Worm (Caenorhabditis elegans): ENCODE data around the gene F58E6.8.

DNA sequence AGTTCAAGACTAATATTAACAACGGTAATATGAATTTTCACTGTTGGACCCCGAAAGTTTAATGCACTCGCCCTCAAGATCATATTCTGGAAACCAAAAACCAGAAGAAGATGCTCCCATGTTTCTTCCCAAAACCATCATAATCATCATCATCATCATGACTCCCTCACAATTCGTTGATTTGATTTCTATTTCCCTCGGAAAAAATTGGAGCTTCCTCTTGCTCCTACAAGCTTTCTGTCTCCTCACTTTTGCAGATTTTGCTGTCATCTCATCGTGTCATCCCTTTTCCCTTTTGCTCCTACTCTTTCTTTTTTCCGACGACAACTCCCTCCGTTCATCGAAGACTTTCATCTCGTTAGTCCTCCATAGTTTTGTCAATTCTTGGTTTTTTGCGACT lies 16.3 kb upstream of the F58E6.8 start, which contains the start of gene F46B6.2:
- TF ChIP-seq lin-11 (tag; optimal IDR thresholded peaks at IDR 0.05): no peak
- TF ChIP-seq fos-1 (tag; optimal IDR thresholded peaks at IDR 0.05): no peak
- no peak for TF ChIP-seq unc-39 (tag; optimal IDR thresholded peaks at IDR 0.05)
- no peak for TF ChIP-seq zag-1 (tag; optimal IDR thresholded peaks at IDR 0.05)
- TF ChIP-seq sma-9 (GFP tag; optimal IDR thresholded peaks at IDR 0.05): no peak
- no peak for TF ChIP-seq sma-9 (tag; optimal IDR thresholded peaks at IDR 0.05)
- TF ChIP-seq ZK546.5 (tag; optimal IDR thresholded peaks at IDR 0.05): no peak
- TF ChIP-seq ama-1 (optimal IDR thresholded peaks at IDR 0.05): no peak
- TF ChIP-seq blmp-1 (tag; optimal IDR thresholded peaks at IDR 0.05; ENCODE audit: insufficient read depth): no peak
- no peak for TF ChIP-seq sem-4 (tag; optimal IDR thresholded peaks at IDR 0.05)
- no peak for TF ChIP-seq nhr-11 (tag; optimal IDR thresholded peaks at IDR 0.05)
- no peak for TF ChIP-seq snpc-4 (tag; optimal IDR thresholded peaks at IDR 0.05)
- no peak for TF ChIP-seq lin-39 (tag; optimal IDR thresholded peaks at IDR 0.05)
- TF ChIP-seq mab-5 (tag; optimal IDR thresholded peaks at IDR 0.05): no peak
- TF ChIP-seq lsy-2 (tag; optimal IDR thresholded peaks at IDR 0.05): no peak
